Worm (Caenorhabditis elegans) whole organism, L4 larva: ENCODE data around the gene K02F6.3.
A peak's percentile ranks its signal among the peaks of the same experiment; 100 is the strongest.

Experiments
- F26F4.8 ChIP-seq: fragments of 200-800 bp; sonication (Bioruptor generic); conservative IDR thresholded peaks from 2 replicates; pipeline ENCODE4 v1.3.6; 2022; ENCODE audit warnings: missing genetic modification characterization, missing compliant biosample characterization
- F37D6.2 ChIP-seq: sonication (generic microtip); optimal IDR thresholded peaks from 2 replicates; lab custom pipeline; 2016; ENCODE audit warnings: mild to moderate bottlenecking, missing genetic modification characterization, missing compliant biosample characterization
- F49E8.2 ChIP-seq: sonication (generic microtip); optimal IDR thresholded peaks from 2 replicates; lab custom pipeline; 2016; ENCODE audit warnings: missing compliant biosample characterization, mild to moderate bottlenecking, missing genetic modification characterization, borderline replicate concordance
- R02D3.7 ChIP-seq: fragments of 150-350 bp; sonication (generic microtip); optimal IDR thresholded peaks from 3 replicates; lab custom pipeline; 2014; ENCODE audit warnings: missing biosample characterization, missing genetic modification characterization
- Y48G9A.11 ChIP-seq: fragments of 200-800 bp; sonication (Bioruptor generic); IDR thresholded peaks from 2 replicates; pipeline ENCODE4 v1.3.6; 2022; ENCODE audit warnings: missing genetic modification reagents, missing genetic modification characterization, missing compliant biosample characterization
- Y75B8A.6 ChIP-seq: fragments of 200-800 bp; sonication (Bioruptor generic); IDR thresholded peaks from 2 replicates; pipeline ENCODE4 v1.3.6; 2022; ENCODE audit warnings: missing genetic modification reagents, missing genetic modification characterization, missing compliant biosample characterization
- ZK546.5 ChIP-seq, 2 experiments: sonication (generic microtip); optimal IDR thresholded peaks; 2 replicates each; lab custom pipeline; 2017; ENCODE audit warnings: missing biosample characterization in 2 of 2, missing genetic modification characterization in 2 of 2
- ama-1 ChIP-seq: fragments of 150-350 bp; optimal IDR thresholded peaks from 2 replicates; lab custom pipeline; 2014; ENCODE audit warnings: inconsistent platforms, mixed read lengths
- attf-4 ChIP-seq: sonication (generic microtip); optimal IDR thresholded peaks from 3 replicates; lab custom pipeline; 2017; ENCODE audit warnings: missing biosample characterization, missing genetic modification characterization
- ceh-20 ChIP-seq: fragments of 200-800 bp; sonication (Bioruptor generic); IDR thresholded peaks from 2 replicates; pipeline ENCODE4 v1.3.6; 2022; ENCODE audit warnings: missing genetic modification reagents, missing genetic modification characterization, missing compliant biosample characterization
- ceh-32 ChIP-seq: sonication (generic microtip); optimal IDR thresholded peaks from 2 replicates; lab custom pipeline; 2016; ENCODE audit warnings: mild to moderate bottlenecking, missing genetic modification characterization, missing compliant biosample characterization; ENCODE audit not compliant: poor library complexity
- ceh-44 ChIP-seq: fragments of 200-800 bp; sonication (Bioruptor generic); IDR thresholded peaks from 2 replicates; pipeline ENCODE4 v1.3.6; 2022; ENCODE audit warnings: missing genetic modification reagents, missing genetic modification characterization, missing compliant biosample characterization
- ceh-62 ChIP-seq: sonication (generic microtip); optimal IDR thresholded peaks from 2 replicates; lab custom pipeline; 2017; ENCODE audit warnings: missing biosample characterization, missing genetic modification characterization
- ceh-82 ChIP-seq: sonication (generic microtip); optimal IDR thresholded peaks from 2 replicates; lab custom pipeline; 2017; ENCODE audit warnings: missing biosample characterization, missing genetic modification characterization
- ces-1 ChIP-seq: fragments of 150-350 bp; sonication (generic microtip); optimal IDR thresholded peaks from 4 replicates; lab custom pipeline; 2014; ENCODE audit warnings: missing biosample characterization, missing genetic modification reagents, missing genetic modification characterization
- daf-19 ChIP-seq: fragments of 200-800 bp; sonication (Bioruptor generic); conservative IDR thresholded peaks from 2 replicates; pipeline ENCODE4 v1.3.6; 2022; ENCODE audit warnings: missing genetic modification characterization, missing compliant biosample characterization
- dmd-6 ChIP-seq: fragments of 200-800 bp; sonication (Bioruptor generic); IDR thresholded peaks from 2 replicates; pipeline ENCODE4 v1.3.6; 2022; ENCODE audit warnings: missing genetic modification reagents, missing genetic modification characterization, missing compliant biosample characterization
- dmd-8 ChIP-seq: fragments of 200-800 bp; sonication (Bioruptor generic); IDR thresholded peaks from 2 replicates; pipeline ENCODE4 v1.3.6; 2022; ENCODE audit warnings: missing genetic modification characterization, missing compliant biosample characterization
- dmd-9 ChIP-seq: fragments of 200-800 bp; sonication (Bioruptor generic); IDR thresholded peaks from 2 replicates; pipeline ENCODE4 v1.3.6; 2022; ENCODE audit warnings: missing genetic modification reagents, missing genetic modification characterization, missing compliant biosample characterization
- duxl-1 ChIP-seq: sonication (generic microtip); optimal IDR thresholded peaks from 2 replicates; lab custom pipeline; 2016; ENCODE audit warnings: mild to moderate bottlenecking, missing genetic modification characterization, moderate library complexity, missing compliant biosample characterization; ENCODE audit not compliant: poor library complexity
- dve-1 ChIP-seq: sonication (generic microtip); optimal IDR thresholded peaks from 2 replicates; lab custom pipeline; 2017; ENCODE audit warnings: antibody characterized with exemption, mild to moderate bottlenecking, missing genetic modification characterization, missing compliant biosample characterization; ENCODE audit not compliant: insufficient read depth
- fkh-10 ChIP-seq: fragments of 150-350 bp; optimal IDR thresholded peaks from 2 replicates; lab custom pipeline; 2014; ENCODE audit warnings: missing biosample characterization, missing genetic modification reagents, missing genetic modification characterization
- fos-1 ChIP-seq: fragments of 150-350 bp; optimal IDR thresholded peaks from 2 replicates; lab custom pipeline; 2014; ENCODE audit warnings: missing biosample characterization, missing genetic modification characterization
- gei-8 ChIP-seq: fragments of 200-800 bp; sonication (Bioruptor generic); optimal IDR thresholded peaks from 2 replicates; lab custom pipeline; 2018; ENCODE audit warnings: mild to moderate bottlenecking, missing genetic modification characterization, missing compliant biosample characterization
- hif-1 ChIP-seq, 2 experiments: sonication (generic microtip); optimal IDR thresholded peaks; 2 replicates each; lab custom pipeline; 2016 to 2017; ENCODE audit warnings: missing compliant biosample characterization in 2 of 2, missing genetic modification characterization in 2 of 2, missing genetic modification reagents in 2 of 2, missing genotype in 2 of 2, mild to moderate bottlenecking in 1 of 2
- hlh-11 ChIP-seq: fragments of 200-800 bp; sonication (Bioruptor generic); optimal IDR thresholded peaks from 2 replicates; lab custom pipeline; 2018; ENCODE audit warnings: mild to moderate bottlenecking, missing genetic modification characterization, missing compliant biosample characterization
- lim-7 ChIP-seq: fragments of 200-800 bp; sonication (Bioruptor generic); IDR thresholded peaks from 2 replicates; pipeline ENCODE4 v1.3.6; 2022; ENCODE audit warnings: missing genetic modification characterization, missing compliant biosample characterization
- lin-13 ChIP-seq: fragments of 150-350 bp; optimal IDR thresholded peaks from 2 replicates; lab custom pipeline; 2014; ENCODE audit warnings: missing biosample characterization, missing genetic modification reagents, missing genetic modification characterization
- lin-29 ChIP-seq: fragments of 200-800 bp; sonication (Bioruptor generic); IDR thresholded peaks from 2 replicates; pipeline ENCODE4 v1.3.6; 2022; ENCODE audit warnings: missing genetic modification reagents, missing genetic modification characterization, missing compliant biosample characterization
- lir-3 ChIP-seq: sonication (generic microtip); optimal IDR thresholded peaks from 2 replicates; lab custom pipeline; 2016; ENCODE audit warnings: mild to moderate bottlenecking, missing genetic modification characterization, missing compliant biosample characterization
- lsy-2 ChIP-seq, 2 experiments: fragments of 150-350 bp in 1 of 2; sonication (generic microtip) in 1 of 2; optimal IDR thresholded peaks; 2 replicates each; lab custom pipeline; 2014 to 2017; ENCODE audit warnings: missing biosample characterization in 2 of 2, missing genetic modification characterization in 2 of 2
- madf-5 ChIP-seq, 2 experiments: fragments of 200-800 bp; sonication (Bioruptor generic); IDR thresholded peaks; 2 replicates each; pipeline ENCODE4 v1.3.6; 2022; ENCODE audit warnings: missing compliant biosample characterization in 2 of 2, missing genetic modification characterization in 2 of 2
- madf-9 ChIP-seq: fragments of 200-800 bp; sonication (Bioruptor generic); conservative IDR thresholded peaks from 2 replicates; pipeline ENCODE4 v1.3.6; 2022; ENCODE audit warnings: missing genetic modification reagents, missing genetic modification characterization, missing compliant biosample characterization
- mdl-1 ChIP-seq, 2 experiments: fragments of 150-350 bp in 1 of 2; sonication (generic microtip) in 1 of 2; optimal IDR thresholded peaks; 2 replicates each; lab custom pipeline; 2014 to 2017; ENCODE audit warnings: missing biosample characterization in 2 of 2, missing genetic modification characterization in 2 of 2
- mdt-29 ChIP-seq: fragments of 200-800 bp; sonication (Bioruptor generic); IDR thresholded peaks from 2 replicates; pipeline ENCODE4 v1.3.6; 2022; ENCODE audit warnings: missing genetic modification reagents, missing genetic modification characterization, missing compliant biosample characterization
- mep-1 ChIP-seq: fragments of 150-350 bp; sonication (generic microtip); optimal IDR thresholded peaks from 3 replicates; lab custom pipeline; 2014; ENCODE audit warnings: missing biosample characterization, missing genetic modification characterization
- nhr-102 ChIP-seq: sonication (generic microtip); optimal IDR thresholded peaks from 2 replicates; lab custom pipeline; 2016; ENCODE audit warnings: mild to moderate bottlenecking, missing genetic modification characterization, moderate library complexity, missing compliant biosample characterization
- nhr-11 ChIP-seq: fragments of 150-350 bp; optimal IDR thresholded peaks from 2 replicates; lab custom pipeline; 2014; ENCODE audit warnings: missing biosample characterization, missing genetic modification characterization
- nhr-111 ChIP-seq: fragments of 200-800 bp; sonication (Bioruptor generic); optimal IDR thresholded peaks from 2 replicates; lab custom pipeline; 2018; ENCODE audit warnings: mild to moderate bottlenecking, missing genetic modification characterization, missing compliant biosample characterization
- nhr-42 ChIP-seq: fragments of 200-800 bp; sonication (Bioruptor generic); IDR thresholded peaks from 2 replicates; pipeline ENCODE4 v1.3.6; 2022; ENCODE audit warnings: missing genetic modification characterization, missing compliant biosample characterization
- php-3 ChIP-seq: fragments of 200-800 bp; sonication (Bioruptor generic); IDR thresholded peaks from 2 replicates; pipeline ENCODE4 v1.3.6; 2022; ENCODE audit warnings: missing genetic modification reagents, missing genetic modification characterization, missing compliant biosample characterization
- pqm-1 ChIP-seq: sonication (generic microtip); optimal IDR thresholded peaks from 2 replicates; lab custom pipeline; 2017; ENCODE audit warnings: missing biosample characterization, missing genetic modification characterization
- saeg-2 ChIP-seq: fragments of 200-800 bp; sonication (Bioruptor generic); IDR thresholded peaks from 2 replicates; pipeline ENCODE4 v1.3.6; 2022; ENCODE audit warnings: missing genetic modification reagents, missing genetic modification characterization, missing compliant biosample characterization
- sdz-12 ChIP-seq: fragments of 200-800 bp; sonication (Bioruptor generic); optimal IDR thresholded peaks from 2 replicates; lab custom pipeline; 2018; ENCODE audit warnings: mild to moderate bottlenecking, missing genetic modification characterization, missing compliant biosample characterization
- snpc-1.2 ChIP-seq: fragments of 200-800 bp; sonication (Bioruptor generic); IDR thresholded peaks from 2 replicates; pipeline ENCODE4 v1.3.6; 2022; ENCODE audit warnings: missing genetic modification reagents, missing genetic modification characterization, missing compliant biosample characterization
- spr-1 ChIP-seq: sonication (generic microtip); optimal IDR thresholded peaks from 2 replicates; lab custom pipeline; 2016; ENCODE audit warnings: mild to moderate bottlenecking, missing genetic modification characterization, missing compliant biosample characterization
- tag-97 ChIP-seq: fragments of 200-800 bp; sonication (Bioruptor generic); IDR thresholded peaks from 2 replicates; pipeline ENCODE4 v1.3.6; 2022; ENCODE audit warnings: missing genetic modification characterization, missing compliant biosample characterization
- unc-39 ChIP-seq: sonication (generic microtip); optimal IDR thresholded peaks from 2 replicates; lab custom pipeline; 2017; ENCODE audit warnings: missing biosample characterization, missing genetic modification characterization
- zfp-2 ChIP-seq: sonication (generic microtip); optimal IDR thresholded peaks from 2 replicates; lab custom pipeline; 2016; ENCODE audit warnings: mild to moderate bottlenecking, missing genetic modification characterization, missing compliant biosample characterization
- zfp-3 ChIP-seq: fragments of 200-800 bp; sonication (Bioruptor generic); conservative IDR thresholded peaks from 2 replicates; pipeline ENCODE4 v1.3.6; 2022; ENCODE audit warnings: missing genetic modification reagents, missing genetic modification characterization, missing compliant biosample characterization
- zip-2 ChIP-seq: fragments of 150-350 bp; optimal IDR thresholded peaks from 2 replicates; lab custom pipeline; 2014; ENCODE audit warnings: missing biosample characterization, missing genetic modification characterization

Gene K02F6.3

DNA sequence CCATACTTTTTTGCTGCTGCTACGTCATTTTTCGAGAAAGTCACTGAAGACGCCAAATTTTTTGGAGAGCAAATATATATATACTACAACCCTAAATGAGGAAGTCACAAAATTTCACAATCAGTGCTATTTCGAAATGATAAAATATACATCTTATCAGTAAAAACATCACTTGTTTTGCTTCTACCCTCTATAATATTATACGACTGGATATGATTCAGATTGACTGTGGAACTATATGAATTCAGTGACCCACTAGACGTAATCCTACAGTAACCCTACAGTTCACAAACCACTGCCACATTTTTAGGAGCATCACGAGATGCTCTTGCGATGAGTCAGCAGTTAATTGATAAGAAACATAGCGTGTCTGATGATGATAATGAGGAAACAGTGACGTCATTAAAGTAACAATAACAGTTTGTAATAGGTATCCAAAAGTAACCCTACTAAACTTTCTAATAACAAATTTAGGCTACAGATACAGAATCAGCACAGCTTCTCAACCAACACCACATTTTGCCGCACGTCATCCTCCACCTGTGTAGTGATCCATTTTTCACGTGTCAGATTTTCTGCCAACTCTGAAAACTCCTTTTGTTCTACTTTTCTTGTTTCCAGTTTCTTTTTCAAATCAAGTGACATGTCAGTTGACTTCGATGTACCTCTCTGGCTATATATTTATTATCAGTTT lies 41.0 kb downstream of the K02F6.3 start, which contains the start of the genes F33H12.7 and sri-39 (continued):
- TF ChIP-seq mep-1 (tag; lab: Kevin White, UChicago) (no peak), daf-19 (GFP tag; lab: Robert Waterston, UW) (no peak), F49E8.2 (tag; lab: Kevin White, UChicago) (no peak), mdl-1 (tag; optimal IDR thresholded peaks at IDR 0.05; lab: Kevin White, UChicago) (no peak), R02D3.7 (tag; lab: Kevin White, UChicago) (no peak), ceh-62 (tag; lab: Kevin White, UChicago) (no peak), F37D6.2 (tag; lab: Kevin White, UChicago) (no peak), fkh-10 (no peak), lsy-2 (tag; optimal IDR thresholded peaks at IDR 0.05; lab: Kevin White, UChicago) (peak in 1 of 2 experiments; percentile 75), snpc-1.2 (GFP tag; lab: Robert Waterston, UW) (no peak), php-3 (GFP tag; lab: Robert Waterston, UW) (no peak), dve-1 (tag; lab: Kevin White, UChicago) (no peak), Y75B8A.6 (no peak), tag-97 (GFP tag; lab: Robert Waterston, UW) (no peak), madf-5 (GFP tag; IDR thresholded peaks at IDR 0.05; lab: Robert Waterston, UW) (no peak), lir-3 (tag; lab: Kevin White, UChicago) (no peak), F26F4.8 (GFP tag; lab: Robert Waterston, UW) (no peak), pqm-1 (tag; lab: Kevin White, UChicago) (peak; percentile 87), madf-9 (GFP tag; lab: Robert Waterston, UW) (no peak), lim-7 (GFP tag; lab: Robert Waterston, UW) (no peak), ces-1 (GFP tag; lab: Kevin White, UChicago) (no peak), attf-4 (tag; lab: Kevin White, UChicago) (no peak), nhr-111 (GFP tag; lab: Kevin White, UChicago) (no peak), duxl-1 (tag; lab: Kevin White, UChicago) (no peak), ceh-32 (tag; lab: Kevin White, UChicago) (no peak), dmd-8 (GFP tag; lab: Robert Waterston, UW) (no peak), hif-1 (tag; optimal IDR thresholded peaks at IDR 0.05; lab: Kevin White, UChicago) (no peak), Y48G9A.11 (GFP tag; lab: Robert Waterston, UW) (no peak), dmd-9 (GFP tag; lab: Robert Waterston, UW) (no peak), gei-8 (no peak), nhr-42 (0 out of 2 replicates have a peak, but pooled peaks have one; percentile 10), fos-1 (tag; lab: Kevin White, UChicago) (no peak), sdz-12 (GFP tag; lab: Kevin White, UChicago) (no peak), zfp-2 (tag; lab: Kevin White, UChicago) (no peak), nhr-102 (tag; lab: Kevin White, UChicago) (peak; percentile 73), ceh-44 (no peak), saeg-2 (no peak), dmd-6 (peak; percentile 52), unc-39 (tag; lab: Kevin White, UChicago) (no peak), zfp-3 (GFP tag; lab: Robert Waterston, UW) (no peak), lin-13 (GFP tag; lab: Kevin White, UChicago) (no peak), ZK546.5 (tag; optimal IDR thresholded peaks at IDR 0.05; lab: Kevin White, UChicago) (no peak), hlh-11 (tag; lab: Kevin White, UChicago) (peak; percentile 57), lin-29 (no peak), ama-1 (lab: Kevin White, UChicago) (no peak), ceh-82 (tag; lab: Kevin White, UChicago) (no peak), mdt-29 (GFP tag; lab: Robert Waterston, UW) (no peak), spr-1 (no peak), zip-2 (tag; lab: Kevin White, UChicago) (no peak), ceh-20 (GFP tag; lab: Robert Waterston, UW) (no peak), nhr-11 (tag; lab: Kevin White, UChicago) (no peak)
